Fruit fly (Drosophila melanogaster) whole organism, embryonic: ENCODE results near the gene frj.

Source experiments
- Bteb2 ChIP-seq: fragments of 200-800 bp; sonication (Bioruptor generic); optimal IDR thresholded peaks from 2 replicates; lab custom pipeline; 2016; ENCODE audit warnings: missing biosample characterization, missing genetic modification characterization
- C15 ChIP-seq: fragments of 200-800 bp; sonication (Bioruptor generic); IDR thresholded peaks from 3 replicates; pipeline ENCODE4 v1.3.6; 2022; ENCODE audit warnings: missing biosample characterization, missing genetic modification characterization
- CG10366 ChIP-seq: fragments of 200-800 bp; sonication (Bioruptor generic); IDR thresholded peaks from 2 replicates; pipeline ENCODE4 v1.3.6; 2022; ENCODE audit warnings: missing biosample characterization, missing genetic modification characterization
- CG11504 ChIP-seq: fragments of 200-800 bp; sonication (Bioruptor generic); optimal IDR thresholded peaks from 3 replicates; lab custom pipeline; 2019; ENCODE audit warnings: missing biosample characterization, mild to moderate bottlenecking, missing genetic modification characterization, moderate library complexity
- CG12942 ChIP-seq: fragments of 200-800 bp; sonication (Bioruptor generic); optimal IDR thresholded peaks from 3 replicates; lab custom pipeline; 2016; ENCODE audit warnings: missing biosample characterization, missing genetic modification characterization
- CG14014 ChIP-seq: fragments of 200-800 bp; sonication (Bioruptor generic); IDR thresholded peaks from 2 replicates; pipeline ENCODE4 v1.3.6; 2022; ENCODE audit warnings: missing biosample characterization, missing genetic modification characterization
- CG1602 ChIP-seq: fragments of 200-800 bp; sonication (Bioruptor generic); optimal IDR thresholded peaks from 3 replicates; lab custom pipeline; 2016; ENCODE audit warnings: missing biosample characterization, missing genetic modification characterization
- CG1603 ChIP-seq: fragments of 200-800 bp; sonication (Bioruptor generic); optimal IDR thresholded peaks from 2 replicates; lab custom pipeline; 2019; ENCODE audit warnings: missing biosample characterization, mild to moderate bottlenecking, missing genetic modification characterization, moderate library complexity
- CG18011 ChIP-seq: fragments of 200-800 bp; sonication (Bioruptor generic); optimal IDR thresholded peaks from 2 replicates; lab custom pipeline; 2017; ENCODE audit warnings: missing biosample characterization, missing genetic modification characterization, mild to moderate bottlenecking, moderate library complexity, missing genotype
- CG18476 ChIP-seq: fragments of 200-800 bp; sonication (Bioruptor generic); optimal IDR thresholded peaks from 2 replicates; lab custom pipeline; 2016; ENCODE audit warnings: missing biosample characterization, mild to moderate bottlenecking, missing genetic modification characterization
- CG18599 ChIP-seq: fragments of 200-800 bp; sonication (Bioruptor generic); optimal IDR thresholded peaks from 3 replicates; lab custom pipeline; 2017; ENCODE audit warnings: missing biosample characterization, missing genetic modification characterization, mild to moderate bottlenecking, moderate library complexity, missing genetic modification reagents
- CG2678 ChIP-seq: fragments of 200-800 bp; sonication (Bioruptor generic); optimal IDR thresholded peaks from 3 replicates; lab custom pipeline; 2019; ENCODE audit warnings: missing biosample characterization, mild to moderate bottlenecking, missing genetic modification characterization, moderate library complexity
- CG32767 ChIP-seq: fragments of 200-800 bp; sonication (Bioruptor generic); IDR thresholded peaks from 2 replicates; pipeline ENCODE4 v1.3.6; 2022; ENCODE audit warnings: missing biosample characterization, missing genetic modification characterization
- CG3726 ChIP-seq: fragments of 200-800 bp; sonication (Bioruptor generic); IDR thresholded peaks from 3 replicates; pipeline ENCODE4, ENCODE4 v1.3.6; 2022; ENCODE audit warnings: missing biosample characterization, missing genetic modification characterization
- CG3847 ChIP-seq: fragments of 200-800 bp; sonication (Bioruptor generic); IDR thresholded peaks from 2 replicates; pipeline ENCODE4 v1.3.6; 2022; ENCODE audit warnings: missing biosample characterization, missing genetic modification characterization
- CG4820 ChIP-seq: fragments of 200-800 bp; sonication (Bioruptor generic); optimal IDR thresholded peaks from 3 replicates; lab custom pipeline; 2016; ENCODE audit warnings: missing biosample characterization, missing genetic modification characterization
- CG4854 ChIP-seq: fragments of 200-800 bp; sonication (Bioruptor generic); optimal IDR thresholded peaks from 2 replicates; lab custom pipeline; 2016; ENCODE audit warnings: missing biosample characterization, missing genetic modification characterization, inconsistent platforms
- CG7928 ChIP-seq: fragments of 200-800 bp; sonication (Bioruptor generic); optimal IDR thresholded peaks from 2 replicates; lab custom pipeline; 2017; ENCODE audit warnings: missing biosample characterization, mild to moderate bottlenecking, missing genetic modification characterization
- CG8281 ChIP-seq: fragments of 200-800 bp; sonication (Bioruptor generic); optimal IDR thresholded peaks from 2 replicates; lab custom pipeline; 2018; ENCODE audit warnings: missing biosample characterization, mild to moderate bottlenecking, missing genetic modification characterization, moderate library complexity
- Drgx ChIP-seq: fragments of 200-800 bp; sonication (Bioruptor generic); IDR thresholded peaks from 2 replicates; pipeline ENCODE4 v1.3.6; 2022; ENCODE audit warnings: missing biosample characterization, missing genetic modification characterization
- Fer2 ChIP-seq: fragments of 200-800 bp; sonication (Bioruptor generic); optimal IDR thresholded peaks from 2 replicates; lab custom pipeline; 2018; ENCODE audit warnings: missing biosample characterization, mild to moderate bottlenecking, missing genetic modification characterization, moderate library complexity
- Fer3 ChIP-seq: fragments of 200-800 bp; sonication (Bioruptor generic); optimal IDR thresholded peaks from 2 replicates; lab custom pipeline; 2018; ENCODE audit warnings: missing biosample characterization, mild to moderate bottlenecking, missing genetic modification characterization, moderate library complexity
- HLH3B ChIP-seq: fragments of 200-800 bp; sonication (Bioruptor generic); IDR thresholded peaks from 2 replicates; pipeline ENCODE4 v1.3.6; 2022; ENCODE audit warnings: missing biosample characterization, missing genetic modification characterization
- Hand ChIP-seq: fragments of 200-800 bp; sonication (Bioruptor generic); optimal IDR thresholded peaks from 2 replicates; lab custom pipeline; 2017; ENCODE audit warnings: mild to moderate bottlenecking, missing biosample characterization, missing genetic modification reagents, missing genetic modification characterization
- Mrtf ChIP-seq: fragments of 200-800 bp; sonication (Bioruptor generic); IDR thresholded peaks from 3 replicates; pipeline ENCODE4 v1.3.6; 2022; ENCODE audit warnings: missing biosample characterization, missing genetic modification characterization
- Myb ChIP-seq: fragments of 200-800 bp; sonication (Bioruptor generic); optimal IDR thresholded peaks from 2 replicates; lab custom pipeline; 2016; ENCODE audit warnings: missing biosample characterization, missing genetic modification characterization
- NC2β ChIP-seq: fragments of 200-800 bp; sonication (Bioruptor generic); optimal IDR thresholded peaks from 2 replicates; lab custom pipeline; 2016; ENCODE audit warnings: missing biosample characterization, missing genetic modification characterization
- TFAM ChIP-seq: fragments of 200-800 bp; sonication (Bioruptor generic); optimal IDR thresholded peaks from 2 replicates; lab custom pipeline; 2017; ENCODE audit warnings: missing biosample characterization, missing genetic modification characterization, inconsistent platforms
- Vsx1 ChIP-seq: fragments of 200-800 bp; sonication (Bioruptor generic); optimal IDR thresholded peaks from 2 replicates; lab custom pipeline; 2017; ENCODE audit warnings: missing biosample characterization, mild to moderate bottlenecking, missing genetic modification characterization, missing genetic modification reagents
- Xbp1 ChIP-seq: fragments of 200-800 bp; sonication (Bioruptor generic); optimal IDR thresholded peaks from 3 replicates; lab custom pipeline; 2016; ENCODE audit warnings: missing biosample characterization, mild to moderate bottlenecking, missing genetic modification characterization
- amos ChIP-seq: fragments of 200-800 bp; sonication (Bioruptor generic); IDR thresholded peaks from 2 replicates; pipeline ENCODE4 v1.3.6; 2022; ENCODE audit warnings: missing biosample characterization, missing genetic modification characterization; ENCODE audit not compliant: partially characterized antibody
- btn ChIP-seq: fragments of 200-800 bp; sonication (Bioruptor generic); optimal IDR thresholded peaks from 2 replicates; lab custom pipeline; 2016; ENCODE audit warnings: missing biosample characterization, missing genetic modification characterization
- cato ChIP-seq: fragments of 200-800 bp; sonication (Bioruptor generic); optimal IDR thresholded peaks from 2 replicates; lab custom pipeline; 2016; ENCODE audit warnings: missing biosample characterization, missing genetic modification characterization, borderline replicate concordance
- ci ChIP-seq: fragments of 200-800 bp; sonication (Bioruptor generic); IDR thresholded peaks from 3 replicates; pipeline ENCODE4 v1.3.6; 2022; ENCODE audit warnings: missing biosample characterization, missing genetic modification characterization
- da ChIP-seq: fragments of 200-800 bp; sonication (Bioruptor generic); optimal IDR thresholded peaks from 2 replicates; lab custom pipeline; 2016; ENCODE audit warnings: missing biosample characterization, missing genetic modification characterization
- ham ChIP-seq: fragments of 200-800 bp; sonication (Bioruptor generic); IDR thresholded peaks from 2 replicates; pipeline ENCODE4 v1.3.6; 2022; ENCODE audit warnings: missing biosample characterization, missing genetic modification characterization
- her ChIP-seq: fragments of 200-800 bp; sonication (Bioruptor generic); optimal IDR thresholded peaks from 2 replicates; lab custom pipeline; 2016; ENCODE audit warnings: missing biosample characterization, missing genetic modification characterization
- hkb ChIP-seq, 2 experiments: fragments of 200-800 bp in 1 of 2; fragments of >200 bp in 1 of 2; sonication (Bioruptor generic) in 1 of 2; IDR thresholded peaks in 1 of 2; optimal IDR thresholded peaks in 1 of 2; 2 replicates each; pipeline versions ENCODE4 v1.3.6 to Lab custom; 2017 to 2022; ENCODE audit warnings: missing biosample characterization in 1 of 2, missing genetic modification characterization in 1 of 2
- jigr1 ChIP-seq: fragments of 200-800 bp; sonication (Bioruptor generic); IDR thresholded peaks from 3 replicates; pipeline ENCODE4 v1.3.6; 2022; ENCODE audit warnings: missing biosample characterization, missing genetic modification characterization
- ken ChIP-seq: fragments of 200-800 bp; sonication (Bioruptor generic); IDR thresholded peaks from 3 replicates; pipeline ENCODE4 v1.3.6; 2022; ENCODE audit warnings: missing biosample characterization, missing genetic modification characterization
- mld ChIP-seq: fragments of 200-800 bp; sonication (Bioruptor generic); IDR thresholded peaks from 3 replicates; pipeline ENCODE4 v1.3.6; 2022; ENCODE audit warnings: missing biosample characterization, missing genetic modification characterization; ENCODE audit not compliant: partially characterized antibody
- pnt ChIP-seq: fragments of 200-800 bp; sonication (Bioruptor generic); optimal IDR thresholded peaks from 3 replicates; lab custom pipeline; 2016; ENCODE audit warnings: missing biosample characterization, missing genetic modification characterization
- sc ChIP-seq, 3 experiments: fragments of >200 bp in 2 of 3; fragments of 200-800 bp in 1 of 3; sonication (Bioruptor generic) in 1 of 3; optimal IDR thresholded peaks; 2 replicates in 2 of 3; 3 replicates in 1 of 3; lab custom pipeline; 2017; ENCODE audit warnings: mild to moderate bottlenecking in 1 of 3, missing biosample characterization in 1 of 3, missing genetic modification characterization in 1 of 3, missing genetic modification reagents in 1 of 3
- stc ChIP-seq: fragments of 200-800 bp; sonication (Bioruptor generic); IDR thresholded peaks from 2 replicates; pipeline ENCODE4 v1.3.6; 2022; ENCODE audit warnings: missing biosample characterization, missing genetic modification characterization
- stwl ChIP-seq: fragments of 200-800 bp; sonication (Bioruptor generic); optimal IDR thresholded peaks from 3 replicates; lab custom pipeline; 2018; ENCODE audit warnings: missing biosample characterization, mild to moderate bottlenecking, missing genetic modification characterization, moderate library complexity
- tap ChIP-seq: fragments of 200-800 bp; optimal IDR thresholded peaks from 3 replicates; lab custom pipeline; 2019; ENCODE audit warnings: missing biosample characterization, mild to moderate bottlenecking, missing genetic modification characterization, moderate library complexity
- tin ChIP-seq: fragments of 200-800 bp; sonication (Bioruptor generic); optimal IDR thresholded peaks from 3 replicates; lab custom pipeline; 2016; ENCODE audit warnings: missing biosample characterization, missing genetic modification characterization
- ttk ChIP-seq: fragments of 200-800 bp; sonication (Bioruptor generic); IDR thresholded peaks from 2 replicates; pipeline ENCODE4 v2.1.2; 2022; ENCODE audit warnings: missing biosample characterization, missing genetic modification characterization
- wdn ChIP-seq: fragments of 200-800 bp; sonication (Bioruptor generic); IDR thresholded peaks from 2 replicates; pipeline ENCODE4 v1.3.6; 2022; ENCODE audit warnings: missing biosample characterization, missing genetic modification characterization

frj gene

DNA sequence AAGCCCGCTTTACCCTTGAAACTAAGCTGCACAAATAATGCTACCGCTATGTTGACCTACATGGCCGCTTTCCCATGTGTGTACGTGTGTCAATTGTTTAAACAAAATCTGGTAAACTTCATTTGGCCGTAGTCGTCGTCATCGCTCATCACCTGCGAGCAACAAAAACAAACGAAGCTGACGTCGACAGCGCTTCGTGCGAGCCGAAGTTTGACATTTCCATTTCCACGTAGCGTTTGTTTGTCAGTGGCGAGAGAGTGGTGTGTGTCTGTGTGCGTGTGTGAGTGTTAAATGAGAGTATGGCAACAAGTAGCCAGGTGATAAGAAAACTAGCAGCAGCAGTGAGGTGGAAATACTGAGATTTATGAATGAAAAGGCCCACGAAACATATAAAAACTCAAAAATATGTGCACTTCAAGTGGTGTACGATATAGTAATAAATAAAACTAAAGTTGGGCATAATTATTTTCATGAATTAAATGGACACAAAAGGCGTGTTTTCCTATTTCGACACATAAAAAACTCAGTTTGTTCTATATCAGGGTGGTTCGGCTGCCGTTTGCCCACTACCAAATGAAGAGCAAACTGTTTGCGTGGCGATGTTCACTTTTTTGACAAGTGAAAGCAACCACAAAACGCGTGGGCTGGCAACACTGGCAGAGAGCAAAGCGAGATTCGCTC is 23.5 kb downstream of the frj start (continued):
- TF ChIP-seq Xbp1 (GFP tag; lab: Kevin White, UChicago) = peak; percentile 27
- TF ChIP-seq tap (tag; lab: Kevin White, UChicago) = peak; percentile 55
- peak; percentile 12; the same call in 1 of the 2 replicates for TF ChIP-seq CG14014 (GFP tag; lab: Robert Waterston, UW)
- no peak for TF ChIP-seq HLH3B (GFP tag; lab: Robert Waterston, UW)
- TF ChIP-seq Bteb2 = no peak
- TF ChIP-seq CG3847 (GFP tag; lab: Robert Waterston, UW) = no peak
- TF ChIP-seq tin (GFP tag; lab: Kevin White, UChicago) = no peak
- no peak for TF ChIP-seq Drgx
- TF ChIP-seq CG8281 = no peak
- peak; percentile 24 for TF ChIP-seq Vsx1 (GFP tag; lab: Kevin White, UChicago)
- peak; percentile 20 for TF ChIP-seq NC2β (GFP tag; lab: Kevin White, UChicago)
- TF ChIP-seq mld (GFP tag; lab: Robert Waterston, UW) = no peak
- TF ChIP-seq amos = no peak; the same call in 1 of the 2 replicates
- TF ChIP-seq stwl = peak; percentile 33
- no peak for TF ChIP-seq CG18011 (GFP tag; lab: Kevin White, UChicago)
- TF ChIP-seq ci = peak; percentile 55; the same call in 2 of the 3 replicates
- TF ChIP-seq CG4820 (GFP tag; lab: Kevin White, UChicago) = no peak
- no peak for TF ChIP-seq ttk (GFP tag; lab: Robert Waterston, UW)
- TF ChIP-seq ham (GFP tag; lab: Robert Waterston, UW) = no peak
- TF ChIP-seq CG18599 (GFP tag; lab: Kevin White, UChicago) = peak; percentile 61
- TF ChIP-seq CG10366 (GFP tag; lab: Robert Waterston, UW) = no peak
- peak; percentile 37 for TF ChIP-seq Fer2 (tag; lab: Kevin White, UChicago)
- TF ChIP-seq CG1602 (GFP tag; lab: Kevin White, UChicago) = no peak
- TF ChIP-seq sc (optimal IDR thresholded peaks at IDR 0.05; lab: Kevin White, UChicago) = no peak
- no peak for TF ChIP-seq sc (GFP tag; optimal IDR thresholded peaks at IDR 0.05; lab: Kevin White, UChicago)
- TF ChIP-seq Myb (GFP tag; lab: Kevin White, UChicago) = no peak
- no peak for TF ChIP-seq hkb (optimal IDR thresholded peaks at IDR 0.05; lab: Kevin White, UChicago)
- peak; percentile 47 for TF ChIP-seq hkb (GFP tag; IDR thresholded peaks at IDR 0.05; lab: Robert Waterston, UW)
- TF ChIP-seq Fer3 (tag; lab: Kevin White, UChicago) = peak; percentile 52
- no peak for TF ChIP-seq ken (GFP tag; lab: Robert Waterston, UW)
- no peak for TF ChIP-seq wdn (GFP tag; lab: Robert Waterston, UW)
- TF ChIP-seq TFAM (GFP tag; lab: Kevin White, UChicago) = no peak
- peak; percentile 25 for TF ChIP-seq CG1603
- peak; percentile 4 for TF ChIP-seq CG18476 (GFP tag; lab: Kevin White, UChicago)
- no peak for TF ChIP-seq btn (GFP tag; lab: Kevin White, UChicago)
- no peak for TF ChIP-seq C15 (GFP tag; lab: Robert Waterston, UW)
- TF ChIP-seq CG11504 (tag; lab: Kevin White, UChicago) = peak; percentile 85
- TF ChIP-seq cato (GFP tag; lab: Kevin White, UChicago) = no peak
- TF ChIP-seq CG4854 (GFP tag; lab: Kevin White, UChicago) = no peak
- no peak for TF ChIP-seq CG7928 (GFP tag; lab: Kevin White, UChicago)
- TF ChIP-seq da (GFP tag; lab: Kevin White, UChicago) = no peak
- no peak for TF ChIP-seq Mrtf (GFP tag; lab: Robert Waterston, UW)
- TF ChIP-seq Hand (GFP tag; lab: Kevin White, UChicago) = peak; percentile 33
- TF ChIP-seq stc (GFP tag; lab: Robert Waterston, UW) = peak; percentile 49; the same call in 1 of the 2 replicates
- TF ChIP-seq CG3726 (GFP tag; lab: Robert Waterston, UW) = no peak
- peak; percentile 9 for TF ChIP-seq pnt (GFP tag; lab: Kevin White, UChicago)
- no peak for TF ChIP-seq CG32767 (GFP tag; lab: Robert Waterston, UW)
- peak; percentile 54 for TF ChIP-seq CG2678 (tag; lab: Kevin White, UChicago)
- no peak for TF ChIP-seq CG12942 (GFP tag; lab: Kevin White, UChicago)
- no peak for TF ChIP-seq her
- no peak for TF ChIP-seq jigr1 (GFP tag; lab: Robert Waterston, UW)
